Fruit fly (Drosophila melanogaster) whole organism, embryonic: ENCODE data around the gene Hexo1.
A peak's percentile ranks its signal among the peaks of the same experiment; 100 is the strongest.

ENCODE experiments used
- Asciz ChIP-seq: fragments of 200-800 bp; sonication (Bioruptor generic); optimal IDR thresholded peaks from 2 replicates; lab custom pipeline; 2017; ENCODE audit warnings: missing biosample characterization, mild to moderate bottlenecking, missing genetic modification characterization, missing genetic modification reagents
- Awh ChIP-seq: fragments of 200-800 bp; sonication (Bioruptor generic); IDR thresholded peaks from 2 replicates; pipeline ENCODE4, ENCODE4 v1.3.6; 2022; ENCODE audit warnings: missing biosample characterization, missing genetic modification characterization
- BEAF-32 ChIP-seq: fragments of 200-800 bp; sonication (Bioruptor generic); optimal IDR thresholded peaks from 3 replicates; lab custom pipeline; 2017; ENCODE audit warnings: missing biosample characterization, missing genetic modification characterization, mild to moderate bottlenecking, moderate library complexity, missing genetic modification reagents
- Bdp1 ChIP-seq: fragments of 200-800 bp; sonication (Bioruptor generic); optimal IDR thresholded peaks from 3 replicates; lab custom pipeline; 2016; ENCODE audit warnings: missing biosample characterization, missing genetic modification characterization
- BtbVII ChIP-seq: fragments of 200-800 bp; sonication (Bioruptor generic); optimal IDR thresholded peaks from 3 replicates; lab custom pipeline; 2017; ENCODE audit warnings: missing biosample characterization, mild to moderate bottlenecking, missing genetic modification characterization
- CG11247 ChIP-seq: fragments of 200-800 bp; sonication (Bioruptor generic); IDR thresholded peaks from 2 replicates; pipeline ENCODE4 v1.3.6; 2022; ENCODE audit warnings: missing biosample characterization, missing genetic modification characterization
- CG11560 ChIP-seq: fragments of 200-800 bp; sonication (Bioruptor generic); IDR thresholded peaks from 3 replicates; pipeline ENCODE4 v1.3.6; 2022; ENCODE audit warnings: missing biosample characterization, missing genetic modification characterization
- CG12071 ChIP-seq: fragments of 200-800 bp; sonication (Bioruptor generic); optimal IDR thresholded peaks from 3 replicates; lab custom pipeline; 2018; ENCODE audit warnings: missing biosample characterization, mild to moderate bottlenecking, missing genetic modification characterization
- CG13624 ChIP-seq: fragments of 200-800 bp; sonication (Bioruptor generic); optimal IDR thresholded peaks from 2 replicates; lab custom pipeline; 2016; ENCODE audit warnings: missing biosample characterization, missing genetic modification characterization
- CG14965 ChIP-seq: fragments of 200-800 bp; sonication (Bioruptor generic); optimal IDR thresholded peaks from 2 replicates; lab custom pipeline; 2016; ENCODE audit warnings: missing biosample characterization, missing genetic modification characterization, borderline replicate concordance
- CG15073 ChIP-seq: fragments of 200-800 bp; sonication (Bioruptor generic); optimal IDR thresholded peaks from 2 replicates; lab custom pipeline; 2016; ENCODE audit warnings: missing biosample characterization, missing genetic modification characterization
- CG15269 ChIP-seq: fragments of 200-800 bp; sonication (Bioruptor generic); optimal IDR thresholded peaks from 2 replicates; lab custom pipeline; 2018; ENCODE audit warnings: missing biosample characterization, mild to moderate bottlenecking, missing genetic modification characterization, moderate library complexity
- CG18262 ChIP-seq: fragments of 200-800 bp; optimal IDR thresholded peaks from 3 replicates; lab custom pipeline; 2019; ENCODE audit warnings: missing biosample characterization, mild to moderate bottlenecking, missing genetic modification characterization, moderate library complexity
- CG2129 ChIP-seq: fragments of 200-800 bp; sonication (Bioruptor generic); IDR thresholded peaks from 2 replicates; pipeline ENCODE4 v1.3.6; 2022; ENCODE audit warnings: missing biosample characterization, missing genetic modification characterization; ENCODE audit not compliant: partially characterized antibody
- CG2202 ChIP-seq: fragments of 200-800 bp; sonication (Bioruptor generic); optimal IDR thresholded peaks from 2 replicates; lab custom pipeline; 2018; ENCODE audit warnings: missing biosample characterization, mild to moderate bottlenecking, missing genetic modification characterization
- CG2678 ChIP-seq: fragments of 200-800 bp; sonication (Bioruptor generic); optimal IDR thresholded peaks from 3 replicates; lab custom pipeline; 2019; ENCODE audit warnings: missing biosample characterization, mild to moderate bottlenecking, missing genetic modification characterization, moderate library complexity
- CG2712 ChIP-seq: fragments of 200-800 bp; optimal IDR thresholded peaks from 3 replicates; lab custom pipeline; 2019; ENCODE audit warnings: missing biosample characterization, mild to moderate bottlenecking, missing genetic modification characterization, moderate library complexity
- CG2889 ChIP-seq: fragments of 200-800 bp; sonication (Bioruptor generic); IDR thresholded peaks from 3 replicates; pipeline ENCODE4 v1.3.6; 2022; ENCODE audit warnings: missing biosample characterization, missing genetic modification characterization
- CG32772 ChIP-seq: fragments of 200-800 bp; sonication (Bioruptor generic); IDR thresholded peaks from 2 replicates; pipeline ENCODE4 v1.3.6; 2022; ENCODE audit warnings: missing biosample characterization, missing genetic modification characterization
- CG7556 ChIP-seq: fragments of 200-800 bp; sonication (Bioruptor generic); optimal IDR thresholded peaks from 2 replicates; lab custom pipeline; 2017; ENCODE audit warnings: missing biosample characterization, mild to moderate bottlenecking, missing genetic modification characterization
- Deaf1 ChIP-seq: fragments of 200-800 bp; optimal IDR thresholded peaks from 3 replicates; lab custom pipeline; 2019; ENCODE audit warnings: missing biosample characterization, mild to moderate bottlenecking, missing genetic modification characterization, moderate library complexity
- Dp ChIP-seq: fragments of 200-800 bp; sonication (Bioruptor generic); optimal IDR thresholded peaks from 2 replicates; lab custom pipeline; 2018; ENCODE audit warnings: missing biosample characterization, mild to moderate bottlenecking, missing genetic modification characterization, moderate library complexity
- Drgx ChIP-seq: fragments of 200-800 bp; sonication (Bioruptor generic); IDR thresholded peaks from 2 replicates; pipeline ENCODE4 v1.3.6; 2022; ENCODE audit warnings: missing biosample characterization, missing genetic modification characterization
- Elba2 ChIP-seq: fragments of 200-800 bp; sonication (Bioruptor generic); optimal IDR thresholded peaks from 3 replicates; lab custom pipeline; 2016; ENCODE audit warnings: missing biosample characterization, missing genetic modification characterization
- Ets65A ChIP-seq: fragments of 200-800 bp; sonication (Bioruptor generic); peaks from one replicate; lab custom pipeline; 2016; ENCODE audit warnings: missing biosample characterization, missing genetic modification characterization
- NK7.1 ChIP-seq: fragments of 200-800 bp; sonication (Bioruptor generic); optimal IDR thresholded peaks from 3 replicates; lab custom pipeline; 2016; ENCODE audit warnings: missing biosample characterization, missing genetic modification characterization
- Opbp ChIP-seq: fragments of 200-800 bp; sonication (Bioruptor generic); IDR thresholded peaks from 3 replicates; pipeline ENCODE4 v1.3.6; 2022; ENCODE audit warnings: missing biosample characterization, missing genetic modification characterization; ENCODE audit not compliant: partially characterized antibody
- Ptx1 ChIP-seq: fragments of 200-800 bp; sonication (Bioruptor generic); IDR thresholded peaks from 2 replicates; pipeline ENCODE4 v1.3.6; 2022; ENCODE audit warnings: missing biosample characterization, missing genetic modification characterization
- Ravus ChIP-seq: fragments of 200-800 bp; sonication (Bioruptor generic); IDR thresholded peaks from 2 replicates; pipeline ENCODE4 v1.3.6; 2022; ENCODE audit warnings: missing biosample characterization, missing genetic modification characterization
- Side ChIP-seq: fragments of 200-800 bp; sonication (Bioruptor generic); optimal IDR thresholded peaks from 2 replicates; lab custom pipeline; 2016; ENCODE audit warnings: missing biosample characterization, missing genetic modification characterization
- Sin3A ChIP-seq: fragments of >200 bp; optimal IDR thresholded peaks from 2 replicates; lab custom pipeline; 2018
- Sry-β ChIP-seq: fragments of 200-800 bp; sonication (Bioruptor generic); optimal IDR thresholded peaks from 2 replicates; lab custom pipeline; 2018; ENCODE audit warnings: missing biosample characterization, mild to moderate bottlenecking, missing genetic modification characterization, moderate library complexity
- Xbp1 ChIP-seq: fragments of 200-800 bp; sonication (Bioruptor generic); optimal IDR thresholded peaks from 3 replicates; lab custom pipeline; 2016; ENCODE audit warnings: missing biosample characterization, mild to moderate bottlenecking, missing genetic modification characterization
- ab ChIP-seq: fragments of 200-800 bp; sonication (Bioruptor generic); optimal IDR thresholded peaks from 2 replicates; lab custom pipeline; 2016; ENCODE audit warnings: missing biosample characterization, missing genetic modification characterization
- az2 ChIP-seq: fragments of 200-800 bp; sonication (Bioruptor generic); optimal IDR thresholded peaks from 3 replicates; lab custom pipeline; 2016; ENCODE audit warnings: missing biosample characterization, missing genetic modification characterization
- bowl ChIP-seq: fragments of 200-800 bp; sonication (Bioruptor generic); IDR thresholded peaks from 2 replicates; pipeline ENCODE4 v1.3.6; 2022; ENCODE audit warnings: missing biosample characterization, missing genetic modification characterization
- cato ChIP-seq: fragments of 200-800 bp; sonication (Bioruptor generic); optimal IDR thresholded peaks from 2 replicates; lab custom pipeline; 2016; ENCODE audit warnings: missing biosample characterization, missing genetic modification characterization, borderline replicate concordance
- crol ChIP-seq: fragments of 200-800 bp; sonication (Bioruptor generic); IDR thresholded peaks from 2 replicates; pipeline ENCODE4 v1.3.6; 2022; ENCODE audit warnings: missing biosample characterization, missing genetic modification characterization
- dan ChIP-seq: fragments of 200-800 bp; sonication (Bioruptor generic); IDR thresholded peaks from 2 replicates; pipeline ENCODE4 v1.3.6; 2022; ENCODE audit warnings: missing biosample characterization, missing genetic modification characterization
- dmrt99B ChIP-seq: fragments of 200-800 bp; sonication (Bioruptor generic); optimal IDR thresholded peaks from 2 replicates; lab custom pipeline; 2018; ENCODE audit warnings: missing biosample characterization, mild to moderate bottlenecking, missing genetic modification characterization, moderate library complexity
- dpn ChIP-seq, 2 experiments: fragments of 200-800 bp; sonication (Bioruptor generic); optimal IDR thresholded peaks; 3 replicates each; lab custom pipeline; 2016; ENCODE audit warnings: missing biosample characterization in 2 of 2, missing genetic modification characterization in 2 of 2
- eyg ChIP-seq: fragments of 200-800 bp; sonication (Bioruptor generic); optimal IDR thresholded peaks from 3 replicates; lab custom pipeline; 2016; ENCODE audit warnings: missing biosample characterization, missing genetic modification characterization
- h ChIP-seq: fragments of >200 bp; optimal IDR thresholded peaks from 2 replicates; lab custom pipeline; 2017
- ham ChIP-seq: fragments of 200-800 bp; sonication (Bioruptor generic); IDR thresholded peaks from 2 replicates; pipeline ENCODE4 v1.3.6; 2022; ENCODE audit warnings: missing biosample characterization, missing genetic modification characterization
- ind ChIP-seq: fragments of 200-800 bp; sonication (Bioruptor generic); optimal IDR thresholded peaks from 3 replicates; lab custom pipeline; 2016; ENCODE audit warnings: missing biosample characterization, missing genetic modification characterization
- insv ChIP-seq, 2 experiments: fragments of 200-800 bp; sonication (Bioruptor generic); optimal IDR thresholded peaks; 3 replicates each; lab custom pipeline; 2016 to 2018; ENCODE audit warnings: missing biosample characterization in 2 of 2, missing genetic modification characterization in 2 of 2
- jigr1 ChIP-seq: fragments of 200-800 bp; sonication (Bioruptor generic); IDR thresholded peaks from 3 replicates; pipeline ENCODE4 v1.3.6; 2022; ENCODE audit warnings: missing biosample characterization, missing genetic modification characterization
- pfk ChIP-seq: fragments of 200-800 bp; sonication (Bioruptor generic); optimal IDR thresholded peaks from 2 replicates; lab custom pipeline; 2018; ENCODE audit warnings: missing biosample characterization, mild to moderate bottlenecking, missing genetic modification characterization, moderate library complexity
- ranshi ChIP-seq: fragments of 200-800 bp; sonication (Bioruptor generic); IDR thresholded peaks from 2 replicates; pipeline ENCODE4 v1.3.6; 2022; ENCODE audit warnings: missing biosample characterization, missing genetic modification characterization
- sob ChIP-seq: fragments of 200-800 bp; sonication (Bioruptor generic); IDR thresholded peaks from 2 replicates; pipeline ENCODE4 v1.3.6; 2022; ENCODE audit warnings: missing biosample characterization, missing genetic modification characterization
- stc ChIP-seq: fragments of 200-800 bp; sonication (Bioruptor generic); IDR thresholded peaks from 2 replicates; pipeline ENCODE4 v1.3.6; 2022; ENCODE audit warnings: missing biosample characterization, missing genetic modification characterization
- twi ChIP-seq: fragments of 200-800 bp; optimal IDR thresholded peaks from 2 replicates; lab custom pipeline; 2019; ENCODE audit warnings: missing biosample characterization, mild to moderate bottlenecking, missing genetic modification characterization, moderate library complexity
- yki ChIP-seq: fragments of >200 bp; optimal IDR thresholded peaks from 3 replicates; lab custom pipeline; 2018

Gene Hexo1

DNA sequence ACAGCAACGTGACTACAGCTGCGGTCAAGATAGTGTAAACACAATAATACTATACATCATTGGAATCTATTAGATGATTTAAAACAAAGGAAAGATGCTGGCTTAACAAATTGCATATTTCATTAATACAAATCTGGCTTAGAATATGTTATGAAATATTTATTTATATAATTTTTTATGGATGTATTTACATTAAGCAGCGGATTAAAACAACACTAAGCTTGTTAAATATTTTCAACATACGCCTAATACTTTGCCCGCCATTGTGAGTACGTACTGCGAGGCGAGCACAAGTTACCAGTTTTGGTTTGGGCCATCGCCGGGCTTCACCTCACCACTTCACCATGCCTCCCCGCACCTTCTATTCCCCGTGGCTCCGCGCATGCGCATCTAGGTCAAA, 18.5 kb upstream of the Hexo1 start (continued):
- peak; percentile 88 for TF ChIP-seq CG2678 (tag; lab: Kevin White, UChicago)
- TF ChIP-seq ranshi (GFP tag; lab: Robert Waterston, UW): peak; percentile 51; the same call in 1 of the 2 replicates
- peak; percentile 79 for TF ChIP-seq Ptx1 (GFP tag; lab: Robert Waterston, UW)
- no peak for TF ChIP-seq Elba2
- peak; percentile 87 for TF ChIP-seq CG2712 (tag; lab: Kevin White, UChicago)
- no peak for TF ChIP-seq h
- no peak for TF ChIP-seq Side (GFP tag; lab: Kevin White, UChicago)
- no peak for TF ChIP-seq CG2129 (GFP tag; lab: Robert Waterston, UW)
- no peak for TF ChIP-seq bowl
- TF ChIP-seq CG12071 (GFP tag; lab: Kevin White, UChicago): peak; percentile 56
- TF ChIP-seq CG18262 (tag; lab: Kevin White, UChicago): peak; percentile 85
- TF ChIP-seq CG15269 (tag; lab: Kevin White, UChicago): peak; percentile 84
- TF ChIP-seq eyg (GFP tag; lab: Kevin White, UChicago): no peak
- no peak for TF ChIP-seq Sry-β
- TF ChIP-seq crol (GFP tag; lab: Robert Waterston, UW): peak; percentile 75
- peak; percentile 72 for TF ChIP-seq Asciz (GFP tag; lab: Kevin White, UChicago)
- TF ChIP-seq Deaf1 (tag; lab: Kevin White, UChicago): no peak
- TF ChIP-seq jigr1 (GFP tag; lab: Robert Waterston, UW): peak; percentile 43; the same call in 1 of the 3 replicates
- no peak for TF ChIP-seq pfk (GFP tag; lab: Kevin White, UChicago)
- TF ChIP-seq yki: no peak
- peak in 1 of 2 experiments; percentile 40 for TF ChIP-seq dpn (GFP tag; optimal IDR thresholded peaks at IDR 0.05; lab: Kevin White, UChicago)
- peak; percentile 44 for TF ChIP-seq az2
- peak; percentile 54 for TF ChIP-seq Xbp1 (GFP tag; lab: Kevin White, UChicago)
- peak; percentile 52 for TF ChIP-seq CG2202 (tag; lab: Kevin White, UChicago)
- TF ChIP-seq Opbp (GFP tag; lab: Robert Waterston, UW): no peak
- no peak for TF ChIP-seq dan (GFP tag; lab: Robert Waterston, UW)
- no peak for TF ChIP-seq Bdp1 (GFP tag; lab: Kevin White, UChicago)
- no peak for TF ChIP-seq CG15073 (GFP tag; lab: Kevin White, UChicago)
- TF ChIP-seq Dp (GFP tag; lab: Kevin White, UChicago): no peak
- TF ChIP-seq Drgx: peak; percentile 75
- peak; percentile 85 for TF ChIP-seq dmrt99B (tag; lab: Kevin White, UChicago)
- TF ChIP-seq Awh (GFP tag; lab: Robert Waterston, UW): no peak; the same call in 1 of the 2 replicates
- TF ChIP-seq Ets65A (GFP tag; lab: Kevin White, UChicago): no peak
- peak; percentile 61; the same call in 1 of the 2 replicates for TF ChIP-seq sob
- no peak for TF ChIP-seq Ravus (GFP tag; lab: Robert Waterston, UW)
- no peak; the same call in 2 of the 3 replicates for TF ChIP-seq CG11560 (tag; lab: Robert Waterston, UW)
- TF ChIP-seq ab: no peak
- no peak for TF ChIP-seq ham (GFP tag; lab: Robert Waterston, UW)
- peak; percentile 49; the same call in 1 of the 2 replicates for TF ChIP-seq CG32772
- TF ChIP-seq stc (GFP tag; lab: Robert Waterston, UW): peak; percentile 74
- TF ChIP-seq CG2889 (GFP tag; lab: Robert Waterston, UW): 0 out of 3 replicates have a peak, but pooled peaks have one; percentile 31
- peak; percentile 78 for TF ChIP-seq CG7556 (GFP tag; lab: Kevin White, UChicago)
- peak; percentile 73 for TF ChIP-seq BtbVII (GFP tag; lab: Kevin White, UChicago)
- TF ChIP-seq CG11247: no peak
- peak; percentile 60 for TF ChIP-seq ind (GFP tag; lab: Kevin White, UChicago)
- no peak for TF ChIP-seq NK7.1
- TF ChIP-seq insv (GFP tag; optimal IDR thresholded peaks at IDR 0.05; lab: Kevin White, UChicago): no peak
- peak; percentile 50 for TF ChIP-seq twi (tag; lab: Kevin White, UChicago)
- no peak for TF ChIP-seq CG14965 (GFP tag; lab: Kevin White, UChicago)
- TF ChIP-seq cato (GFP tag; lab: Kevin White, UChicago): no peak
- no peak for TF ChIP-seq BEAF-32 (GFP tag; lab: Kevin White, UChicago)
- TF ChIP-seq Sin3A (lab: Kevin White, UChicago): no peak
- TF ChIP-seq CG13624 (GFP tag; lab: Kevin White, UChicago): no peak
